Fruit fly (Drosophila melanogaster) whole organism, embryonic: Measurements from ENCODE around the gene CG7298.

Experiments
- Ada2b ChIP-seq: fragments of 200-800 bp; sonication (Bioruptor generic); IDR thresholded peaks from 2 replicates; pipeline ENCODE4 v1.3.6; 2022; ENCODE audit warnings: missing biosample characterization, missing genetic modification characterization
- Atf-2 ChIP-seq: fragments of 200-800 bp; sonication (Bioruptor generic); optimal IDR thresholded peaks from 2 replicates; lab custom pipeline; 2016; ENCODE audit warnings: missing biosample characterization, missing genetic modification characterization
- Awh ChIP-seq: fragments of 200-800 bp; sonication (Bioruptor generic); IDR thresholded peaks from 2 replicates; pipeline ENCODE4, ENCODE4 v1.3.6; 2022; ENCODE audit warnings: missing biosample characterization, missing genetic modification characterization
- BEAF-32 ChIP-seq: fragments of 200-800 bp; sonication (Bioruptor generic); optimal IDR thresholded peaks from 3 replicates; lab custom pipeline; 2017; ENCODE audit warnings: missing biosample characterization, missing genetic modification characterization, mild to moderate bottlenecking, moderate library complexity, missing genetic modification reagents
- Blimp-1 ChIP-seq: fragments of 200-800 bp; sonication (Bioruptor generic); optimal IDR thresholded peaks from 3 replicates; lab custom pipeline; 2018; ENCODE audit warnings: missing biosample characterization, missing genetic modification characterization, mild to moderate bottlenecking, moderate library complexity, missing genetic modification reagents
- CG10209 ChIP-seq: fragments of 200-800 bp; sonication (Bioruptor generic); optimal IDR thresholded peaks from 3 replicates; lab custom pipeline; 2017; ENCODE audit warnings: missing biosample characterization, mild to moderate bottlenecking, missing genetic modification characterization, missing genetic modification reagents
- CG10959 ChIP-seq: fragments of 200-800 bp; sonication (Bioruptor generic); IDR thresholded peaks from 2 replicates; pipeline ENCODE4 v1.3.6; 2022; ENCODE audit warnings: missing biosample characterization, missing genetic modification characterization
- CG13775 ChIP-seq: fragments of 200-800 bp; sonication (Bioruptor generic); optimal IDR thresholded peaks from 3 replicates; lab custom pipeline; 2017; ENCODE audit warnings: missing biosample characterization, mild to moderate bottlenecking, missing genetic modification characterization
- CG15696 ChIP-seq: fragments of 200-800 bp; sonication (Bioruptor generic); optimal IDR thresholded peaks from 2 replicates; lab custom pipeline; 2019; ENCODE audit warnings: missing biosample characterization, mild to moderate bottlenecking, missing genetic modification characterization, moderate library complexity
- CG17361 ChIP-seq: fragments of 200-800 bp; sonication (Bioruptor generic); IDR thresholded peaks from 3 replicates; pipeline ENCODE4 v1.3.6; 2022; ENCODE audit warnings: missing biosample characterization, missing genetic modification characterization
- CG17802 ChIP-seq: fragments of 200-800 bp; sonication (Bioruptor generic); optimal IDR thresholded peaks from 2 replicates; lab custom pipeline; 2018; ENCODE audit warnings: missing biosample characterization, mild to moderate bottlenecking, missing genetic modification characterization, moderate library complexity
- CG2116 ChIP-seq: fragments of 200-800 bp; sonication (Bioruptor generic); optimal IDR thresholded peaks from 3 replicates; lab custom pipeline; 2018; ENCODE audit warnings: missing biosample characterization, mild to moderate bottlenecking, missing genetic modification characterization
- CG8359 ChIP-seq: fragments of 200-800 bp; sonication (Bioruptor generic); optimal IDR thresholded peaks from 2 replicates; lab custom pipeline; 2017; ENCODE audit warnings: missing biosample characterization, mild to moderate bottlenecking, missing genetic modification characterization, borderline replicate concordance
- CTCF ChIP-seq: fragments of 200-800 bp; sonication (Bioruptor generic); optimal IDR thresholded peaks from 2 replicates; lab custom pipeline; 2017; ENCODE audit warnings: missing biosample characterization, mild to moderate bottlenecking, missing genetic modification characterization, moderate library complexity
- CoRest ChIP-seq: fragments of 200-800 bp; sonication (Bioruptor generic); optimal IDR thresholded peaks from 3 replicates; lab custom pipeline; 2018; ENCODE audit warnings: missing biosample characterization, mild to moderate bottlenecking, missing genetic modification characterization, moderate library complexity
- Deaf1 ChIP-seq: fragments of 200-800 bp; optimal IDR thresholded peaks from 3 replicates; lab custom pipeline; 2019; ENCODE audit warnings: missing biosample characterization, mild to moderate bottlenecking, missing genetic modification characterization, moderate library complexity
- HHEX ChIP-seq: fragments of 200-800 bp; sonication (Bioruptor generic); optimal IDR thresholded peaks from 3 replicates; lab custom pipeline; 2017; ENCODE audit warnings: missing biosample characterization, mild to moderate bottlenecking, missing genetic modification characterization, missing genetic modification reagents
- HLH54F ChIP-seq: fragments of 200-800 bp; sonication (Bioruptor generic); optimal IDR thresholded peaks from 3 replicates; lab custom pipeline; 2016; ENCODE audit warnings: missing biosample characterization, missing genetic modification characterization
- HmgZ ChIP-seq: fragments of 200-800 bp; sonication (Bioruptor generic); optimal IDR thresholded peaks from 2 replicates; lab custom pipeline; 2018; ENCODE audit warnings: missing biosample characterization, mild to moderate bottlenecking, missing genetic modification characterization
- Hr39 ChIP-seq: fragments of >200 bp; optimal IDR thresholded peaks from 2 replicates; lab custom pipeline; 2017
- MBD-R2 ChIP-seq: fragments of 200-800 bp; sonication (Bioruptor generic); IDR thresholded peaks from 2 replicates; pipeline ENCODE4 v1.3.6; 2022; ENCODE audit warnings: missing biosample characterization, missing genetic modification characterization
- Mad ChIP-seq: fragments of 200-800 bp; sonication (Bioruptor generic); optimal IDR thresholded peaks from 2 replicates; lab custom pipeline; 2016; ENCODE audit warnings: missing biosample characterization, missing genetic modification characterization
- NC2α ChIP-seq: fragments of 200-800 bp; sonication (Bioruptor generic); optimal IDR thresholded peaks from 2 replicates; lab custom pipeline; 2016; ENCODE audit warnings: missing biosample characterization, missing genetic modification characterization
- Ptx1 ChIP-seq: fragments of 200-800 bp; sonication (Bioruptor generic); IDR thresholded peaks from 2 replicates; pipeline ENCODE4 v1.3.6; 2022; ENCODE audit warnings: missing biosample characterization, missing genetic modification characterization
- Sox102F ChIP-seq: fragments of 200-800 bp; sonication (Bioruptor generic); optimal IDR thresholded peaks from 2 replicates; lab custom pipeline; 2018; ENCODE audit warnings: missing biosample characterization, mild to moderate bottlenecking, missing genetic modification characterization, moderate library complexity
- abd-A ChIP-seq: fragments of 200-800 bp; sonication (Bioruptor generic); optimal IDR thresholded peaks from 3 replicates; lab custom pipeline; 2019; ENCODE audit warnings: missing biosample characterization, mild to moderate bottlenecking, missing genetic modification characterization, moderate library complexity
- amos ChIP-seq: fragments of 200-800 bp; sonication (Bioruptor generic); IDR thresholded peaks from 2 replicates; pipeline ENCODE4 v1.3.6; 2022; ENCODE audit warnings: missing biosample characterization, missing genetic modification characterization; ENCODE audit not compliant: partially characterized antibody
- ato ChIP-seq: fragments of 200-800 bp; sonication (Bioruptor generic); IDR thresholded peaks from 2 replicates; pipeline ENCODE4 v1.3.6; 2022; ENCODE audit warnings: missing biosample characterization, missing genetic modification characterization; ENCODE audit not compliant: partially characterized antibody
- bab2 ChIP-seq: fragments of 200-800 bp; sonication (Bioruptor generic); optimal IDR thresholded peaks from 2 replicates; lab custom pipeline; 2016; ENCODE audit warnings: missing biosample characterization, missing genetic modification characterization
- bsh ChIP-seq, 2 experiments: fragments of 200-800 bp; sonication (Bioruptor generic); optimal IDR thresholded peaks; 2 replicates each; lab custom pipeline; 2017 to 2018; ENCODE audit warnings: mild to moderate bottlenecking in 2 of 2, missing biosample characterization in 2 of 2, missing genetic modification characterization in 2 of 2, moderate library complexity in 1 of 2
- chinmo ChIP-seq: fragments of 200-800 bp; sonication (Bioruptor generic); IDR thresholded peaks from 4 replicates; pipeline ENCODE4 v1.3.6; 2022; ENCODE audit warnings: missing biosample characterization, missing genetic modification characterization; ENCODE audit not compliant: partially characterized antibody
- chm ChIP-seq: fragments of 200-800 bp; sonication (Bioruptor generic); IDR thresholded peaks from 2 replicates; pipeline ENCODE4 v1.3.6; 2022; ENCODE audit warnings: missing biosample characterization, missing genetic modification characterization
- corto ChIP-seq: fragments of 200-800 bp; sonication (Bioruptor generic); optimal IDR thresholded peaks from 2 replicates; lab custom pipeline; 2016; ENCODE audit warnings: missing biosample characterization, mild to moderate bottlenecking, missing genetic modification characterization, moderate library complexity
- cwo ChIP-seq: fragments of 200-800 bp; sonication (Bioruptor generic); optimal IDR thresholded peaks from 3 replicates; lab custom pipeline; 2017; ENCODE audit warnings: missing biosample characterization, missing genetic modification characterization, mild to moderate bottlenecking, moderate library complexity, missing genetic modification reagents
- disco-r ChIP-seq: fragments of 200-800 bp; sonication (Bioruptor generic); optimal IDR thresholded peaks from 2 replicates; lab custom pipeline; 2016; ENCODE audit warnings: missing biosample characterization, missing genetic modification characterization
- fd96Cb ChIP-seq: fragments of 200-800 bp; sonication (Bioruptor generic); optimal IDR thresholded peaks from 2 replicates; lab custom pipeline; 2018; ENCODE audit warnings: missing biosample characterization, mild to moderate bottlenecking, missing genetic modification characterization, moderate library complexity
- gcm2 ChIP-seq: fragments of 200-800 bp; sonication (Bioruptor generic); optimal IDR thresholded peaks from 2 replicates; lab custom pipeline; 2016; ENCODE audit warnings: missing biosample characterization, missing genetic modification characterization
- gem ChIP-seq: fragments of 200-800 bp; sonication (Bioruptor generic); optimal IDR thresholded peaks from 2 replicates; lab custom pipeline; 2019; ENCODE audit warnings: missing biosample characterization, mild to moderate bottlenecking, missing genetic modification characterization, moderate library complexity
- gsb ChIP-seq: fragments of 200-800 bp; sonication (Bioruptor generic); IDR thresholded peaks from 2 replicates; pipeline ENCODE4 v1.3.6; 2022; ENCODE audit warnings: missing biosample characterization, missing genetic modification characterization
- pan ChIP-seq, 4 experiments: fragments of >200 bp in 3 of 4; fragments of 200-800 bp in 1 of 4; sonication (Bioruptor generic) in 1 of 4; optimal IDR thresholded peaks in 3 of 4; IDR thresholded peaks in 1 of 4; 2 replicates each; pipeline versions ENCODE4 v1.3.6 to Lab custom; 2017 to 2022; ENCODE audit warnings: missing biosample characterization in 2 of 4, missing genetic modification characterization in 2 of 4, mixed read lengths in 1 of 4
- sd ChIP-seq: fragments of 200-800 bp; sonication (Bioruptor generic); optimal IDR thresholded peaks from 3 replicates; lab custom pipeline; 2018; ENCODE audit warnings: missing biosample characterization, mild to moderate bottlenecking, missing genetic modification characterization, moderate library complexity
- sens ChIP-seq: fragments of 200-800 bp; sonication (Bioruptor generic); peaks from one replicate; lab custom pipeline; 2016; ENCODE audit warnings: missing biosample characterization, missing genetic modification characterization
- slp2 ChIP-seq: fragments of 200-800 bp; sonication (Bioruptor generic); optimal IDR thresholded peaks from 2 replicates; lab custom pipeline; 2016; ENCODE audit warnings: missing biosample characterization, missing genetic modification characterization
- sna ChIP-seq: fragments of 200-800 bp; sonication (Bioruptor generic); IDR thresholded peaks from 2 replicates; pipeline ENCODE4 v1.3.6; 2022; ENCODE audit warnings: missing biosample characterization, missing genetic modification characterization; ENCODE audit not compliant: partially characterized antibody
- sr ChIP-seq: fragments of 200-800 bp; sonication (Bioruptor generic); IDR thresholded peaks from 3 replicates; pipeline ENCODE4 v1.3.6; 2022; ENCODE audit warnings: missing biosample characterization, missing genetic modification characterization
- ssp ChIP-seq: fragments of 200-800 bp; sonication (Bioruptor generic); IDR thresholded peaks from 2 replicates; pipeline ENCODE4 v1.3.6; 2022; ENCODE audit warnings: missing biosample characterization, missing genetic modification characterization
- unpg ChIP-seq: fragments of 200-800 bp; sonication (Bioruptor generic); optimal IDR thresholded peaks from 3 replicates; lab custom pipeline; 2018; ENCODE audit warnings: missing biosample characterization, mild to moderate bottlenecking, missing genetic modification characterization, moderate library complexity
- vfl ChIP-seq: fragments of 200-800 bp; sonication (Bioruptor generic); optimal IDR thresholded peaks from 2 replicates; lab custom pipeline; 2016; ENCODE audit warnings: missing biosample characterization, missing genetic modification characterization
- zen2 ChIP-seq: fragments of 200-800 bp; sonication (Bioruptor generic); IDR thresholded peaks from 3 replicates; pipeline ENCODE4 v1.3.6; 2022; ENCODE audit warnings: missing biosample characterization, missing genetic modification characterization; ENCODE audit not compliant: partially characterized antibody

The CG7298 gene

DNA sequence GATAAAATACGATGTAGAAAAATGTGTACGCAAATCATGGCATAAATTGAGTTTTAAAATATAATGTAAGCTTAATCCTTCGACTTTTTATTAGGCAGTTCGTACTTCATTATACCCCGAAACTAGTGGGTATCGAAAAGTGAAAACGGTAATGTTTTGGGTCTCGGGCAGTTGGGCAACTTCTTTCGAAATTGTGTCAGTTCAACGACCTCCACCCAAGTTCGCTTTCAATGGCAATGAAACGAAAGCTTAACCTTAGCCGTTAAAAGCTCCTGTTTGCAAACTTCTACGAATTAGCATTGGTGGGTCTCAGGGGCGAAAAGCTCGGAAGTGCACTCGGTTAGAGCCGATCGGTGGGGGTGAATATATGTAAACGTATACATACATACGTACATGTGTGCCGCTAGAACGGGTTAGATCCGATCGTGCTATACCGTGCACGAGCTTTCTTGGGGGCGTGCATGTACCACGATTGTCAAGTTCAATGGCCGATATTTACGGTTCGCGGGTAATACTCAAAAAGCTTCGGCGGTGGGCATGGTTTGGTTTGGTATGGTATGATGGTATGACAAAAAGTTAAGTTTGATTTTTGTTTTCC is 26.8 kb upstream of the CG7298 start (continued):
- TF ChIP-seq ato (GFP tag; lab: Robert Waterston, UW): no peak
- no peak for TF ChIP-seq Atf-2
- peak; percentile 26 for TF ChIP-seq BEAF-32 (GFP tag; lab: Kevin White, UChicago)
- no peak for TF ChIP-seq gsb (GFP tag; lab: Robert Waterston, UW)
- no peak for TF ChIP-seq HmgZ (tag; lab: Kevin White, UChicago)
- no peak for TF ChIP-seq fd96Cb (tag; lab: Kevin White, UChicago)
- peak; percentile 43 for TF ChIP-seq cwo (GFP tag; lab: Kevin White, UChicago)
- no peak for TF ChIP-seq Ptx1 (GFP tag; lab: Robert Waterston, UW)
- no peak for TF ChIP-seq NC2α (GFP tag; lab: Kevin White, UChicago)
- no peak for TF ChIP-seq CG2116 (GFP tag; lab: Kevin White, UChicago)
- no peak for TF ChIP-seq bab2 (GFP tag; lab: Kevin White, UChicago)
- TF ChIP-seq zen2 (GFP tag; lab: Robert Waterston, UW): no peak; the same call in 2 of the 3 replicates
- no peak for TF ChIP-seq disco-r (GFP tag; lab: Kevin White, UChicago)
- no peak for TF ChIP-seq Ada2b (GFP tag; lab: Robert Waterston, UW)
- no peak for TF ChIP-seq Mad
- TF ChIP-seq sd (tag; lab: Kevin White, UChicago): no peak
- no peak for TF ChIP-seq sr (GFP tag; lab: Robert Waterston, UW)
- no peak for TF ChIP-seq CoRest (tag; lab: Kevin White, UChicago)
- TF ChIP-seq chinmo (GFP tag; lab: Robert Waterston, UW): peak; percentile 86; the same call in 3 of the 4 replicates
- no peak for TF ChIP-seq CG8359 (GFP tag; lab: Kevin White, UChicago)
- no peak for TF ChIP-seq slp2
- peak; percentile 83 for TF ChIP-seq Deaf1
- no peak for TF ChIP-seq Sox102F (GFP tag; lab: Kevin White, UChicago)
- peak; percentile 46 for TF ChIP-seq sens
- no peak for TF ChIP-seq abd-A (tag; lab: Kevin White, UChicago)
- no peak for TF ChIP-seq CG13775 (GFP tag; lab: Kevin White, UChicago)
- no peak for TF ChIP-seq corto (GFP tag; lab: Kevin White, UChicago)
- no peak for TF ChIP-seq CTCF (GFP tag; lab: Kevin White, UChicago)
- TF ChIP-seq pan (optimal IDR thresholded peaks at IDR 0.05; lab: Kevin White, UChicago): no peak
- TF ChIP-seq pan (GFP tag; optimal IDR thresholded peaks at IDR 0.05 in 1 of 2, IDR thresholded peaks at IDR 0.05 in 1 of 2): no peak
- peak in 1 of 2 experiments; percentile 23 for TF ChIP-seq bsh (GFP tag; optimal IDR thresholded peaks at IDR 0.05; lab: Kevin White, UChicago)
- no peak for TF ChIP-seq gcm2 (GFP tag; lab: Kevin White, UChicago)
- no peak for TF ChIP-seq CG10959 (GFP tag; lab: Robert Waterston, UW)
- TF ChIP-seq HLH54F (GFP tag; lab: Kevin White, UChicago): no peak
- TF ChIP-seq MBD-R2: peak; percentile 19; the same call in 1 of the 2 replicates
- TF ChIP-seq Hr39 (lab: Kevin White, UChicago): no peak
- no peak for TF ChIP-seq CG10209 (GFP tag; lab: Kevin White, UChicago)
- TF ChIP-seq CG15696 (tag; lab: Kevin White, UChicago): no peak
- TF ChIP-seq gem (tag; lab: Kevin White, UChicago): no peak
- no peak for TF ChIP-seq CG17361 (GFP tag; lab: Robert Waterston, UW)
- TF ChIP-seq chm (GFP tag; lab: Robert Waterston, UW): no peak
- no peak for TF ChIP-seq CG17802 (tag; lab: Kevin White, UChicago)
- no peak for TF ChIP-seq sna (GFP tag; lab: Robert Waterston, UW)
- TF ChIP-seq HHEX (GFP tag; lab: Kevin White, UChicago): no peak
- no peak for TF ChIP-seq unpg (GFP tag; lab: Kevin White, UChicago)
- TF ChIP-seq Blimp-1 (GFP tag; lab: Kevin White, UChicago): peak; percentile 99
- no peak for TF ChIP-seq Awh
- TF ChIP-seq ssp (GFP tag; lab: Robert Waterston, UW): no peak
- TF ChIP-seq amos (GFP tag; lab: Robert Waterston, UW): peak; percentile 55; the same call in 1 of the 2 replicates
- TF ChIP-seq vfl: no peak
